Fruit fly (Drosophila melanogaster) whole organism, adult: Measurements from ENCODE around the gene CG11977.

ENCODE experiments used
- CG14711 ChIP-seq: fragments of 200-800 bp; sonication (Bioruptor generic); optimal IDR thresholded peaks from 2 replicates; lab custom pipeline; 2018; ENCODE audit warnings: missing biosample characterization, mild to moderate bottlenecking, missing genetic modification characterization, moderate library complexity
- CG1620 ChIP-seq: fragments of 200-800 bp; sonication (Bioruptor generic); optimal IDR thresholded peaks from 2 replicates; lab custom pipeline; 2016; ENCODE audit warnings: missing biosample characterization, missing genetic modification characterization
- CG33017 ChIP-seq: fragments of 200-800 bp; sonication (Bioruptor generic); optimal IDR thresholded peaks from 2 replicates; lab custom pipeline; 2018; ENCODE audit warnings: missing biosample characterization, mild to moderate bottlenecking, missing genetic modification characterization, moderate library complexity
- CG5204 ChIP-seq: fragments of 200-800 bp; sonication (Bioruptor generic); optimal IDR thresholded peaks from 2 replicates; lab custom pipeline; 2016; ENCODE audit warnings: missing biosample characterization, missing genetic modification characterization
- CG7101 ChIP-seq: fragments of 200-800 bp; sonication (Bioruptor generic); optimal IDR thresholded peaks from 2 replicates; lab custom pipeline; 2018; ENCODE audit warnings: missing biosample characterization, mild to moderate bottlenecking, missing genetic modification characterization, moderate library complexity
- Crg-1 ChIP-seq: fragments of 200-800 bp; sonication (Bioruptor generic); optimal IDR thresholded peaks from 2 replicates; lab custom pipeline; 2016; ENCODE audit warnings: missing biosample characterization, missing genetic modification characterization
- Hr96 ChIP-seq: fragments of 200-800 bp; sonication (Bioruptor generic); optimal IDR thresholded peaks from 2 replicates; lab custom pipeline; 2016; ENCODE audit warnings: missing biosample characterization, missing genetic modification characterization
- Mnt ChIP-seq: fragments of 200-800 bp; sonication (Bioruptor generic); optimal IDR thresholded peaks from 2 replicates; lab custom pipeline; 2016; ENCODE audit warnings: missing biosample characterization, mild to moderate bottlenecking, missing genetic modification characterization
- bab1 ChIP-seq: fragments of 200-800 bp; sonication (Bioruptor generic); optimal IDR thresholded peaks from 3 replicates; lab custom pipeline; 2019; ENCODE audit warnings: missing biosample characterization, mild to moderate bottlenecking, missing genetic modification characterization, moderate library complexity
- cic ChIP-seq: fragments of 200-800 bp; sonication (Bioruptor generic); optimal IDR thresholded peaks from 2 replicates; lab custom pipeline; 2017; ENCODE audit warnings: missing biosample characterization, mild to moderate bottlenecking, missing genetic modification characterization, moderate library complexity
- kay ChIP-seq: fragments of 200-800 bp; sonication (Bioruptor generic); peaks from one replicate; lab custom pipeline; 2016; ENCODE audit warnings: missing biosample characterization, missing genetic modification characterization, borderline replicate concordance
- tj ChIP-seq: fragments of 200-800 bp; sonication (Bioruptor generic); optimal IDR thresholded peaks from 3 replicates; lab custom pipeline; 2017; ENCODE audit warnings: missing biosample characterization, mild to moderate bottlenecking, missing genetic modification characterization, moderate library complexity

DNA sequence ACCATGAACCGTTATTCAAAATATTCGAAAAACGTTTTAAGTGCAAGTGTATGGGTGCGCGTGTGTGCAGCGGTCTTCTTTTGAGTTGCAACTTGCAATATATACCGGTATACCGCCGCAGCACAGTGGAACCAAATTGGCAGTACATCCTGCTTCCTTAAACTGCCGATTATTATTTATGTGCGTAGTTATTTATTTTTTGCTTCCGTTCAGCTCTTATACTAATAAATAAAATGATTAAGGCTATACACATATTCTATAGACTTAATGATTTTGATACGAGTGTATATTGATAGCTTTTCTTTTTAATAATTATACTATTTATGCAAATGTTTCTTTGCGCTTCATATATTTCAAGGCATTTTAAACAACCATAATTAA lies 27.6 kb upstream of the CG11977 start:
- no peak for TF ChIP-seq Crg-1
- no peak for TF ChIP-seq CG14711 (tag; lab: Kevin White, UChicago)
- TF ChIP-seq Mnt (GFP tag; lab: Kevin White, UChicago) = no peak
- no peak for TF ChIP-seq CG1620 (GFP tag; lab: Kevin White, UChicago)
- no peak for TF ChIP-seq kay
- no peak for TF ChIP-seq cic (GFP tag; lab: Kevin White, UChicago)
- no peak for TF ChIP-seq CG7101 (tag; lab: Kevin White, UChicago)
- TF ChIP-seq Hr96 (GFP tag; lab: Kevin White, UChicago) = no peak
- no peak for TF ChIP-seq CG33017 (tag; lab: Kevin White, UChicago)
- TF ChIP-seq bab1 (GFP tag; lab: Kevin White, UChicago) = no peak
- TF ChIP-seq CG5204 (GFP tag; lab: Kevin White, UChicago) = no peak
- no peak for TF ChIP-seq tj (GFP tag; lab: Kevin White, UChicago)
